Worm (Caenorhabditis elegans): ENCODE results near the gene madf-4.
A peak's percentile ranks its signal among the peaks of the same experiment; 100 is the strongest.

ce11 chrV:9984821-9985220 is 22.5 kb upstream of the madf-4 start:
- TF ChIP-seq egl-27 (tag; optimal IDR thresholded peaks at IDR 0.05) (no peak), ama-1 (optimal IDR thresholded peaks at IDR 0.05) (peak; percentile 29), alr-1 (tag; optimal IDR thresholded peaks at IDR 0.05) (no peak), F13H6.1 (tag; optimal IDR thresholded peaks at IDR 0.05) (peak; percentile 3), unc-62 (GFP tag; optimal IDR thresholded peaks at IDR 0.05) (no peak), nhr-129 (tag; optimal IDR thresholded peaks at IDR 0.05) (no peak), ztf-4 (tag; optimal IDR thresholded peaks at IDR 0.05) (no peak), C34F6.9 (tag; optimal IDR thresholded peaks at IDR 0.05) (peak; percentile 23), peb-1 (tag; optimal IDR thresholded peaks at IDR 0.05) (no peak), R02D3.7 (tag; optimal IDR thresholded peaks at IDR 0.05) (no peak), lin-13 (GFP tag; optimal IDR thresholded peaks at IDR 0.05) (no peak), unc-39 (tag; optimal IDR thresholded peaks at IDR 0.05) (no peak), ceh-82 (tag; optimal IDR thresholded peaks at IDR 0.05) (no peak)

All from whole organism, L2 larva.